Worm (Caenorhabditis elegans): Measurements from ENCODE around the gene pod-1.

DNA sequence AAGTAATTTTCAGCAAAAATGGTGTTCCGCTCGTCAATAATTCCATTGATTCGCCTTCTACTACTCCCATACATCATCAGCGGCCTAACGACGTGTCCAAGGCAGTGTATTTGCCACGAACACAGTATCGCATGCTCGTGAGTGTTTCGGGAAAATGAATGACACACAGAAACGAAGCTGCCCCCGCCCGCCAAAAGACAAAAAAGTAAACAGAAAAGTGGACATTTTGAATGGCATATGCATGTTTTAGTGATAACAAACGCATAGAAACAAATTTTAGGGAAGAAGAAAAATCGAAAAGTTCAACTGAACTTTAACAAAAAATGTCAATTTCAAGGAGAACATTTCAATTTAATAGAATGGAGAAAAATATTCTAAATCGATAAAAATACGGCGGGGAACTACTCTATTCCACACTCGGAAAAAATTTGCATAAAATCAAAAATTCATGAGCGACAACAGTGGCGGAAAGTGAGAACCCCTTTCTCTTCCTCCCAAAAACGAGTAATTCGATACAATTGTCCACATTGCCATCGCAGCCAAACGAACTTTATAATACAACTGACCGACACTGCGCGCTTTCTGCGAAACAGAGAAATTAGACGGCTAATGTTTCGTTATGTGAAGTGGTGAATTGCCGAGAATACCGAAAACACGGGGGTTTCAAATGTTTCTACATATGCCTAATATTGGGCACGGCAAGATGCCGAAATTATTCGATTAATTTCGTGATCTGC, 4.8 kb upstream of the pod-1 start:
- TF ChIP-seq ama-1 (optimal IDR thresholded peaks at IDR 0.05): no peak
- no peak for TF ChIP-seq B0310.2 (tag; optimal IDR thresholded peaks at IDR 0.05)
- TF ChIP-seq sea-1 (GFP tag; conservative IDR thresholded peaks at IDR 0.05): no peak
- TF ChIP-seq hmbx-1 (tag; optimal IDR thresholded peaks at IDR 0.05): no peak
- no peak for TF ChIP-seq scrt-1 (GFP tag; IDR thresholded peaks at IDR 0.05)
- TF ChIP-seq ceh-13 (GFP tag; optimal IDR thresholded peaks at IDR 0.05): no peak
- no peak for TF ChIP-seq ets-7 (tag; optimal IDR thresholded peaks at IDR 0.05)
- no peak for TF ChIP-seq tbx-11 (GFP tag; IDR thresholded peaks at IDR 0.05)
- TF ChIP-seq flt-1 (GFP tag; IDR thresholded peaks at IDR 0.05): no peak
- TF ChIP-seq pes-1 (GFP tag; IDR thresholded peaks at IDR 0.05): no peak

All from whole organism, early embryonic.